In the genomic region with DNA sequence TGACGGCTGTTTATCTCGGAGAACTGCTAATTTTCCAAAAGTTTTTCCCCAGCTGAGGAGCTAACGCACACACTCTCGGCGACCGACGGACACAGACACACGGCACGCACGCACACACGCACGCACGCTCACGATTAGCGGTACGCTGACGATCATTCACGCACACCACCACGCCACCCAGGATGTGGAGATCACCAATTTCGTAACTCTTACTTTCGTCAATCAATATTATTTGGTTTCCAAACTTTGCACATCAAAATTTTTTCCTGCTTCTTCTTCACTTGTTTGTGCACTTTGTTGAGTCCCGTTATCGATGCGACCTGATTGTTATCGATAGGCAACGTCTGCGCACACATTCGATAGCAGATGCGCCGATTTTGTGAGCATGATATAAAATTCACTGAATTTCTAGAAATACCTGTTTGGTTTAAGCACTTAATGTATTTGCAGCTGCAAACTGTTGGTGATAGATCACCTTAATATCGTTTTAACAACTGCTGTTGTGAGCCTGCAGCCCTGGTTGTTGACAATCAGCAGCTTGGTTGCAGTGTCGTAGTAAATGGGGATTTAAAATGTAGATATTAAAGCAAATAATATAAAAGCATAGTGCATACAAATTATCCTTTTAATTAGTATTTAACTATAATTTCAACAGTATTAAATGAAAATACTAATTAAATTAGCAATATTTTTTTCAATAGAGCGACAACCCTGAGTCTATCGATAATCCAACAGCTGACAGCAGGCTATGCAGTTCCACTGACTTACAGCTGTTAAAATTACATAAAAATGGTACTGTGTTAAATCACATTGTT, we compare ENCODE assay signal across 5 fruit fly cellular contexts.
TF ChIP-seq lines count a peak whose summit lies in the region.

A gene (plus strand): TSS at position 51 of the 815 bp plus-strand sequence.
A gene (minus strand): TSS at position 288 of the 815 bp plus-strand sequence.

TF ChIP-seq in whole organism, adult, 20 proteins besides CTCF, POLR2A, EP300 and RAD21 (continued from another document):
- peak; percentile 78 for TF ChIP-seq Hr96 (GFP tag; optimal IDR thresholded peaks at IDR 0.05; lab: Kevin White, UChicago)
- peak; percentile 86 for TF ChIP-seq Clk (GFP tag; optimal IDR thresholded peaks at IDR 0.05; lab: Kevin White, UChicago)
- TF ChIP-seq ovo (GFP tag; optimal IDR thresholded peaks at IDR 0.05; lab: Kevin White, UChicago) = peak; percentile 83
- peak; percentile 80 for TF ChIP-seq Mnt (GFP tag; optimal IDR thresholded peaks at IDR 0.05; lab: Kevin White, UChicago)

TF ChIP-seq in whole organism, embryonic, 481 proteins besides CTCF, POLR2A, EP300 and RAD21 (continued from another document and continues in another):
- TF ChIP-seq Atf6 (GFP tag; IDR thresholded peaks at IDR 0.05; lab: Robert Waterston, UW) (peak; percentile 94), Dek (tag; optimal IDR thresholded peaks at IDR 0.05; lab: Kevin White, UChicago) (peak; percentile 81), ci (GFP tag; IDR thresholded peaks at IDR 0.05; lab: Robert Waterston, UW) (peak; percentile 88), CG15696 (tag; optimal IDR thresholded peaks at IDR 0.05; lab: Kevin White, UChicago) (peak; percentile 84), fd96Cb (tag; optimal IDR thresholded peaks at IDR 0.05; lab: Kevin White, UChicago) (peak; percentile 87), btn (GFP tag; optimal IDR thresholded peaks at IDR 0.05; lab: Kevin White, UChicago) (peak; percentile 67), Nf-YB (GFP tag; optimal IDR thresholded peaks at IDR 0.05; lab: Kevin White, UChicago) (peak; percentile 73), CG16863 (GFP tag; optimal IDR thresholded peaks at IDR 0.05; lab: Kevin White, UChicago) (peak; percentile 73), CG43689 (GFP tag; IDR thresholded peaks at IDR 0.05; lab: Robert Waterston, UW) (peak; percentile 53; the same call in 1 of the 2 replicates), hbn (GFP tag; IDR thresholded peaks at IDR 0.05; lab: Robert Waterston, UW; ENCODE audit: partially characterized antibody) (peak; percentile 81; the same call in 1 of the 2 replicates), CG7372 (GFP tag; IDR thresholded peaks at IDR 0.05; lab: Robert Waterston, UW) (peak; percentile 90), mirr (GFP tag; optimal IDR thresholded peaks at IDR 0.05; lab: Kevin White, UChicago) (peak; percentile 46), HmgD (GFP tag; optimal IDR thresholded peaks at IDR 0.05; lab: Kevin White, UChicago) (peak; percentile 12), Med (GFP tag; lab: Kevin White, UChicago) (peak; percentile 98), CG4707 (GFP tag; optimal IDR thresholded peaks at IDR 0.05; lab: Kevin White, UChicago) (peak; percentile 70), CG11456 (GFP tag; IDR thresholded peaks at IDR 0.05; lab: Robert Waterston, UW) (peak; percentile 93), her (GFP tag; optimal IDR thresholded peaks at IDR 0.05; lab: Kevin White, UChicago) (peak; percentile 46), CG6813 (GFP tag; optimal IDR thresholded peaks at IDR 0.05; lab: Kevin White, UChicago) (peak; percentile 72), sim (GFP tag; IDR thresholded peaks at IDR 0.05; lab: Robert Waterston, UW) (peak; percentile 59; the same call in 1 of the 2 replicates), CG4730 (GFP tag; IDR thresholded peaks at IDR 0.05; lab: Robert Waterston, UW) (peak; percentile 85), CG6683 (GFP tag; optimal IDR thresholded peaks at IDR 0.05; lab: Kevin White, UChicago) (peak; percentile 63), dmrt99B (tag; optimal IDR thresholded peaks at IDR 0.05; lab: Kevin White, UChicago) (peak; percentile 83), Hand (GFP tag; optimal IDR thresholded peaks at IDR 0.05; lab: Kevin White, UChicago) (peak; percentile 47), Lhr (GFP tag; optimal IDR thresholded peaks at IDR 0.05; lab: Kevin White, UChicago) (peak; percentile 72), lmd (GFP tag; IDR thresholded peaks at IDR 0.05; lab: Robert Waterston, UW) (peak; percentile 87), CG1233 (GFP tag; optimal IDR thresholded peaks at IDR 0.05; lab: Kevin White, UChicago) (peak; percentile 80), YL-1 (GFP tag; optimal IDR thresholded peaks at IDR 0.05; lab: Kevin White, UChicago) (peak; percentile 64), GATAe (GFP tag; conservative IDR thresholded peaks at IDR 0.05; lab: Robert Waterston, UW) (peak; percentile 64)

TF ChIP-seq in whole organism, prepupa, 60 proteins besides CTCF, POLR2A, EP300 and RAD21 (continued from another document and continues in another):
- TF ChIP-seq CG6276 (GFP tag; optimal IDR thresholded peaks at IDR 0.05; lab: Kevin White, UChicago) = peak; percentile 27
- TF ChIP-seq acj6 (GFP tag; optimal IDR thresholded peaks at IDR 0.05; lab: Kevin White, UChicago) = peak; percentile 91
- TF ChIP-seq Gug (GFP tag; IDR thresholded peaks at IDR 0.05; lab: Robert Waterston, UW) = peak; percentile 87
- TF ChIP-seq CG6808 (GFP tag; optimal IDR thresholded peaks at IDR 0.05; lab: Kevin White, UChicago) = peak; percentile 70
- TF ChIP-seq Sox15 (GFP tag; optimal IDR thresholded peaks at IDR 0.05; lab: Kevin White, UChicago) = peak; percentile 81
- peak; percentile 73 to 85 for TF ChIP-seq salr (GFP tag; optimal IDR thresholded peaks at IDR 0.05; lab: Kevin White, UChicago)
- peak; percentile 48 to 69 for TF ChIP-seq ss (GFP tag; optimal IDR thresholded peaks at IDR 0.05; lab: Kevin White, UChicago)
- TF ChIP-seq Hr4 (GFP tag; optimal IDR thresholded peaks at IDR 0.05; lab: Kevin White, UChicago) = peak; percentile 93
- peak; percentile 88 for TF ChIP-seq CG31627 (GFP tag; optimal IDR thresholded peaks at IDR 0.05; lab: Kevin White, UChicago)
- peak; percentile 92 for TF ChIP-seq Smox (GFP tag; optimal IDR thresholded peaks at IDR 0.05; lab: Kevin White, UChicago)
- peak; percentile 93 for TF ChIP-seq achi (GFP tag; optimal IDR thresholded peaks at IDR 0.05; lab: Kevin White, UChicago)
- TF ChIP-seq CG6854 (GFP tag; optimal IDR thresholded peaks at IDR 0.05; lab: Kevin White, UChicago) = no peak
- peak; percentile 72 for TF ChIP-seq Ets21C (GFP tag; optimal IDR thresholded peaks at IDR 0.05; lab: Kevin White, UChicago)
- TF ChIP-seq Sox102F (GFP tag; optimal IDR thresholded peaks at IDR 0.05; lab: Kevin White, UChicago) = peak; percentile 90
- TF ChIP-seq CG7368 (GFP tag; optimal IDR thresholded peaks at IDR 0.05; lab: Kevin White, UChicago) = peak; percentile 88
- peak; percentile 89 for TF ChIP-seq CG15336 (GFP tag; IDR thresholded peaks at IDR 0.05; lab: Robert Waterston, UW)
- peak; percentile 92 for TF ChIP-seq pdm3 (GFP tag; optimal IDR thresholded peaks at IDR 0.05; lab: Kevin White, UChicago)
- peak; percentile 92 for TF ChIP-seq esn (GFP tag; optimal IDR thresholded peaks at IDR 0.05; lab: Kevin White, UChicago)
- peak; percentile 77 for TF ChIP-seq CG11294 (GFP tag; IDR thresholded peaks at IDR 0.05; lab: Robert Waterston, UW)
- peak; percentile 78 for TF ChIP-seq CG11902 (GFP tag; optimal IDR thresholded peaks at IDR 0.05; lab: Kevin White, UChicago)
- peak; percentile 87 for TF ChIP-seq topi (GFP tag; optimal IDR thresholded peaks at IDR 0.05; lab: Kevin White, UChicago)
- TF ChIP-seq OdsH (GFP tag; optimal IDR thresholded peaks at IDR 0.05; lab: Kevin White, UChicago) = peak; percentile 92
- peak; percentile 86 for TF ChIP-seq fkh (GFP tag; optimal IDR thresholded peaks at IDR 0.05; lab: Kevin White, UChicago)
- peak; percentile 63 for TF ChIP-seq fd85E (GFP tag; optimal IDR thresholded peaks at IDR 0.05; lab: Kevin White, UChicago)
- peak; percentile 73 for TF ChIP-seq fd59A (GFP tag; optimal IDR thresholded peaks at IDR 0.05; lab: Kevin White, UChicago)
- peak; percentile 91 for TF ChIP-seq vri (GFP tag; optimal IDR thresholded peaks at IDR 0.05; lab: Kevin White, UChicago)
- peak; percentile 88 for TF ChIP-seq CG8632 (GFP tag; optimal IDR thresholded peaks at IDR 0.05; lab: Kevin White, UChicago)
- TF ChIP-seq eg (GFP tag; IDR thresholded peaks at IDR 0.05; lab: Robert Waterston, UW) = peak; percentile 91
- TF ChIP-seq CG34406 (GFP tag; optimal IDR thresholded peaks at IDR 0.05; lab: Kevin White, UChicago) = peak; percentile 89
- TF ChIP-seq CG10669 (GFP tag; optimal IDR thresholded peaks at IDR 0.05; lab: Kevin White, UChicago) = peak; percentile 83

TF ChIP-seq in whole organism, pupa, 21 proteins besides CTCF, POLR2A, EP300 and RAD21 (continued from another document):
- TF ChIP-seq CG14655 (GFP tag; optimal IDR thresholded peaks at IDR 0.05; lab: Kevin White, UChicago) (peak; percentile 84), CG10348 (GFP tag; IDR thresholded peaks at IDR 0.05; lab: Robert Waterston, UW) (peak; percentile 50; the same call in 1 of the 2 replicates), Pif1A (GFP tag; optimal IDR thresholded peaks at IDR 0.05; lab: Kevin White, UChicago) (peak; percentile 88)

TF ChIP-seq in whole organism, wandering third instar larva, 38 proteins besides CTCF, POLR2A, EP300 and RAD21 (continued from another document):
- TF ChIP-seq dsf (GFP tag; optimal IDR thresholded peaks at IDR 0.05; lab: Kevin White, UChicago; ENCODE audit: borderline replicate concordance) (peak; percentile 91), br (GFP tag; optimal IDR thresholded peaks at IDR 0.05; lab: Kevin White, UChicago) (peak; percentile 84), tai (GFP tag; optimal IDR thresholded peaks at IDR 0.05; lab: Kevin White, UChicago) (peak; percentile 95), rgr (GFP tag; optimal IDR thresholded peaks at IDR 0.05; lab: Kevin White, UChicago) (peak; percentile 96), pan (optimal IDR thresholded peaks at IDR 0.05; lab: Kevin White, UChicago) (peak; percentile 65), HLH106 (tag; optimal IDR thresholded peaks at IDR 0.05; lab: Kevin White, UChicago) (peak; percentile 87), Rel (GFP tag; optimal IDR thresholded peaks at IDR 0.05; lab: Kevin White, UChicago) (peak; percentile 47), Rel (tag; optimal IDR thresholded peaks at IDR 0.05; lab: Kevin White, UChicago) (peak; percentile 88), N (GFP tag; optimal IDR thresholded peaks at IDR 0.05; lab: Kevin White, UChicago) (peak; percentile 2), Dfd (GFP tag; optimal IDR thresholded peaks at IDR 0.05; lab: Kevin White, UChicago) (no peak), CG9705 (GFP tag; optimal IDR thresholded peaks at IDR 0.05; lab: Kevin White, UChicago) (peak; percentile 86), fru (GFP tag; optimal IDR thresholded peaks at IDR 0.05; lab: Kevin White, UChicago) (peak; percentile 88), dmrt93B (GFP tag; optimal IDR thresholded peaks at IDR 0.05; lab: Kevin White, UChicago) (peak; percentile 63), Hnf4 (GFP tag; optimal IDR thresholded peaks at IDR 0.05; lab: Kevin White, UChicago) (peak; percentile 88), jim (GFP tag; optimal IDR thresholded peaks at IDR 0.05; lab: Kevin White, UChicago) (no peak), Jra (GFP tag; optimal IDR thresholded peaks at IDR 0.05; lab: Kevin White, UChicago) (peak; percentile 80), Myc (optimal IDR thresholded peaks at IDR 0.05; lab: Kevin White, UChicago) (no peak), psq (GFP tag; optimal IDR thresholded peaks at IDR 0.05; lab: Kevin White, UChicago) (peak; percentile 88), brk (GFP tag; optimal IDR thresholded peaks at IDR 0.05; lab: Kevin White, UChicago) (peak; percentile 97), Dif (GFP tag; optimal IDR thresholded peaks at IDR 0.05; lab: Kevin White, UChicago; ENCODE audit: partially characterized antibody) (no peak)
